Fruit fly (Drosophila melanogaster) whole organism, embryonic: ENCODE measurements around the gene Dic61B.
A peak's percentile ranks its signal among the peaks of the same experiment; 100 is the strongest.

Experiments used
- Adf1 ChIP-seq: fragments of 200-800 bp; sonication (Bioruptor generic); IDR thresholded peaks from 2 replicates; pipeline ENCODE4 v1.3.6; 2022; ENCODE audit warnings: missing biosample characterization, missing genetic modification characterization
- C15 ChIP-seq: fragments of 200-800 bp; sonication (Bioruptor generic); IDR thresholded peaks from 3 replicates; pipeline ENCODE4 v1.3.6; 2022; ENCODE audit warnings: missing biosample characterization, missing genetic modification characterization
- CG10267 ChIP-seq: fragments of 200-800 bp; sonication (Bioruptor generic); optimal IDR thresholded peaks from 2 replicates; lab custom pipeline; 2018; ENCODE audit warnings: missing biosample characterization, mild to moderate bottlenecking, missing genetic modification characterization, moderate library complexity
- CG11695 ChIP-seq: fragments of 200-800 bp; sonication (Bioruptor generic); IDR thresholded peaks from 3 replicates; pipeline ENCODE4 v1.3.6; 2022; ENCODE audit warnings: missing biosample characterization, missing genetic modification characterization
- CG15269 ChIP-seq: fragments of 200-800 bp; sonication (Bioruptor generic); optimal IDR thresholded peaks from 2 replicates; lab custom pipeline; 2018; ENCODE audit warnings: missing biosample characterization, mild to moderate bottlenecking, missing genetic modification characterization, moderate library complexity
- CG16815 ChIP-seq: fragments of 200-800 bp; sonication (Bioruptor generic); optimal IDR thresholded peaks from 3 replicates; lab custom pipeline; 2017; ENCODE audit warnings: missing biosample characterization, mild to moderate bottlenecking, missing genetic modification characterization
- CG18262 ChIP-seq: fragments of 200-800 bp; optimal IDR thresholded peaks from 3 replicates; lab custom pipeline; 2019; ENCODE audit warnings: missing biosample characterization, mild to moderate bottlenecking, missing genetic modification characterization, moderate library complexity
- CG2875 ChIP-seq: fragments of 200-800 bp; sonication (Bioruptor generic); optimal IDR thresholded peaks from 2 replicates; lab custom pipeline; 2017; ENCODE audit warnings: missing biosample characterization, mild to moderate bottlenecking, missing genetic modification characterization, missing genetic modification reagents
- CG3065 ChIP-seq: fragments of 200-800 bp; sonication (Bioruptor generic); optimal IDR thresholded peaks from 2 replicates; lab custom pipeline; 2016; ENCODE audit warnings: missing biosample characterization, missing genetic modification characterization
- CG33213 ChIP-seq: fragments of 200-800 bp; sonication (Bioruptor generic); optimal IDR thresholded peaks from 3 replicates; lab custom pipeline; 2016; ENCODE audit warnings: missing biosample characterization, missing genetic modification characterization
- CG4282 ChIP-seq: fragments of 200-800 bp; sonication (Bioruptor generic); optimal IDR thresholded peaks from 2 replicates; lab custom pipeline; 2016; ENCODE audit warnings: missing biosample characterization, missing genetic modification characterization
- CG4404 ChIP-seq: fragments of 200-800 bp; sonication (Bioruptor generic); IDR thresholded peaks from 2 replicates; pipeline ENCODE4 v1.3.6; 2022; ENCODE audit warnings: missing biosample characterization, missing genetic modification characterization
- CG4820 ChIP-seq: fragments of 200-800 bp; sonication (Bioruptor generic); optimal IDR thresholded peaks from 3 replicates; lab custom pipeline; 2016; ENCODE audit warnings: missing biosample characterization, missing genetic modification characterization
- CG5180 ChIP-seq: fragments of 200-800 bp; sonication (Bioruptor generic); optimal IDR thresholded peaks from 3 replicates; lab custom pipeline; 2017; ENCODE audit warnings: missing biosample characterization, missing genetic modification characterization, mild to moderate bottlenecking, moderate library complexity, missing genetic modification reagents
- CG5953 ChIP-seq: fragments of 200-800 bp; sonication (Bioruptor generic); IDR thresholded peaks from 2 replicates; pipeline ENCODE4 v1.3.6; 2022; ENCODE audit warnings: missing biosample characterization, missing genetic modification characterization
- CG7271 ChIP-seq: fragments of 200-800 bp; sonication (Bioruptor generic); optimal IDR thresholded peaks from 2 replicates; lab custom pipeline; 2018; ENCODE audit warnings: missing biosample characterization, mild to moderate bottlenecking, missing genetic modification characterization, moderate library complexity
- CG8765 ChIP-seq: fragments of 200-800 bp; sonication (Bioruptor generic); IDR thresholded peaks from 2 replicates; pipeline ENCODE4 v1.3.6; 2022; ENCODE audit warnings: missing biosample characterization, missing genetic modification characterization
- CG8924 ChIP-seq: fragments of 200-800 bp; optimal IDR thresholded peaks from 3 replicates; lab custom pipeline; 2019; ENCODE audit warnings: missing biosample characterization, mild to moderate bottlenecking, missing genetic modification characterization, moderate library complexity
- ERR ChIP-seq: fragments of 200-800 bp; sonication (Bioruptor generic); optimal IDR thresholded peaks from 2 replicates; lab custom pipeline; 2016; ENCODE audit warnings: missing biosample characterization, missing genetic modification characterization
- HmgZ ChIP-seq: fragments of 200-800 bp; sonication (Bioruptor generic); optimal IDR thresholded peaks from 2 replicates; lab custom pipeline; 2018; ENCODE audit warnings: missing biosample characterization, mild to moderate bottlenecking, missing genetic modification characterization
- Hr51 ChIP-seq, 2 experiments: fragments of 200-800 bp; sonication (Bioruptor generic); optimal IDR thresholded peaks; 2 replicates in 1 of 2; 3 replicates in 1 of 2; lab custom pipeline; 2016 to 2018; ENCODE audit warnings: missing biosample characterization in 2 of 2, missing genetic modification characterization in 2 of 2, mild to moderate bottlenecking in 1 of 2, moderate library complexity in 1 of 2
- Lhr ChIP-seq: fragments of 200-800 bp; sonication (Bioruptor generic); optimal IDR thresholded peaks from 3 replicates; lab custom pipeline; 2017; ENCODE audit warnings: mild to moderate bottlenecking, missing biosample characterization, missing genetic modification reagents, missing genetic modification characterization
- NFAT ChIP-seq: fragments of 200-800 bp; sonication (Bioruptor generic); IDR thresholded peaks from 2 replicates; pipeline ENCODE4 v1.3.6; 2022; ENCODE audit warnings: missing biosample characterization, missing genetic modification characterization
- Opbp ChIP-seq: fragments of 200-800 bp; sonication (Bioruptor generic); IDR thresholded peaks from 3 replicates; pipeline ENCODE4 v1.3.6; 2022; ENCODE audit warnings: missing biosample characterization, missing genetic modification characterization; ENCODE audit not compliant: partially characterized antibody
- Ptx1 ChIP-seq: fragments of 200-800 bp; sonication (Bioruptor generic); IDR thresholded peaks from 2 replicates; pipeline ENCODE4 v1.3.6; 2022; ENCODE audit warnings: missing biosample characterization, missing genetic modification characterization
- Ravus ChIP-seq: fragments of 200-800 bp; sonication (Bioruptor generic); IDR thresholded peaks from 2 replicates; pipeline ENCODE4 v1.3.6; 2022; ENCODE audit warnings: missing biosample characterization, missing genetic modification characterization
- Sox100B ChIP-seq: fragments of 200-800 bp; sonication (Bioruptor generic); optimal IDR thresholded peaks from 3 replicates; lab custom pipeline; 2018; ENCODE audit warnings: missing biosample characterization, mild to moderate bottlenecking, missing genetic modification characterization
- ac ChIP-seq: fragments of 200-800 bp; sonication (Bioruptor generic); optimal IDR thresholded peaks from 3 replicates; lab custom pipeline; 2017; ENCODE audit warnings: missing biosample characterization, mild to moderate bottlenecking, missing genetic modification characterization
- amos ChIP-seq: fragments of 200-800 bp; sonication (Bioruptor generic); IDR thresholded peaks from 2 replicates; pipeline ENCODE4 v1.3.6; 2022; ENCODE audit warnings: missing biosample characterization, missing genetic modification characterization; ENCODE audit not compliant: partially characterized antibody
- bcd ChIP-seq: fragments of 200-800 bp; sonication (Bioruptor generic); optimal IDR thresholded peaks from 2 replicates; lab custom pipeline; 2017; ENCODE audit warnings: missing biosample characterization, mild to moderate bottlenecking, missing genetic modification characterization
- bigmax ChIP-seq: fragments of 200-800 bp; sonication (Bioruptor generic); optimal IDR thresholded peaks from 2 replicates; lab custom pipeline; 2018; ENCODE audit warnings: missing biosample characterization, mild to moderate bottlenecking, missing genetic modification characterization
- crp ChIP-seq, 2 experiments: fragments of 200-800 bp; sonication (Bioruptor generic); optimal IDR thresholded peaks; 2 replicates in 1 of 2; 3 replicates in 1 of 2; lab custom pipeline; 2017; ENCODE audit warnings: missing biosample characterization in 2 of 2, missing genetic modification characterization in 2 of 2, mild to moderate bottlenecking in 1 of 2, moderate library complexity in 1 of 2
- dm ChIP-seq: fragments of 200-800 bp; sonication (Bioruptor generic); optimal IDR thresholded peaks from 3 replicates; lab custom pipeline; 2016; ENCODE audit warnings: missing biosample characterization, missing genetic modification characterization
- dmrt99B ChIP-seq: fragments of 200-800 bp; sonication (Bioruptor generic); optimal IDR thresholded peaks from 2 replicates; lab custom pipeline; 2018; ENCODE audit warnings: missing biosample characterization, mild to moderate bottlenecking, missing genetic modification characterization, moderate library complexity
- en ChIP-seq: fragments of 200-800 bp; sonication (Bioruptor generic); optimal IDR thresholded peaks from 2 replicates; lab custom pipeline; 2016; ENCODE audit warnings: missing biosample characterization, missing genetic modification characterization
- ftz-f1 ChIP-seq: fragments of 200-800 bp; sonication (Bioruptor generic); optimal IDR thresholded peaks from 2 replicates; lab custom pipeline; 2016; ENCODE audit warnings: missing biosample characterization, missing genetic modification characterization
- h ChIP-seq: fragments of >200 bp; optimal IDR thresholded peaks from 2 replicates; lab custom pipeline; 2017
- kah ChIP-seq: fragments of 200-800 bp; sonication (Bioruptor generic); optimal IDR thresholded peaks from 2 replicates; lab custom pipeline; 2018; ENCODE audit warnings: missing biosample characterization, mild to moderate bottlenecking, missing genetic modification characterization
- nmo ChIP-seq: fragments of 200-800 bp; sonication (Bioruptor generic); optimal IDR thresholded peaks from 2 replicates; lab custom pipeline; 2018; ENCODE audit warnings: missing biosample characterization, mild to moderate bottlenecking, missing genetic modification characterization, moderate library complexity
- odd ChIP-seq: fragments of 200-800 bp; sonication (Bioruptor generic); optimal IDR thresholded peaks from 2 replicates; lab custom pipeline; 2017; ENCODE audit warnings: missing biosample characterization, mild to moderate bottlenecking, missing genetic modification characterization
- repo ChIP-seq: fragments of 200-800 bp; sonication (Bioruptor generic); optimal IDR thresholded peaks from 2 replicates; lab custom pipeline; 2016; ENCODE audit warnings: missing biosample characterization, missing genetic modification characterization
- sima ChIP-seq: fragments of 200-800 bp; sonication (Bioruptor generic); optimal IDR thresholded peaks from 2 replicates; lab custom pipeline; 2016; ENCODE audit warnings: missing biosample characterization, missing genetic modification characterization
- slbo ChIP-seq: fragments of 200-800 bp; sonication (Bioruptor generic); IDR thresholded peaks from 2 replicates; pipeline ENCODE4 v1.3.6; 2022; ENCODE audit warnings: missing biosample characterization, missing genetic modification characterization
- slou ChIP-seq: fragments of 200-800 bp; sonication (Bioruptor generic); optimal IDR thresholded peaks from 3 replicates; lab custom pipeline; 2016; ENCODE audit warnings: missing biosample characterization, missing genetic modification characterization
- sna ChIP-seq: fragments of 200-800 bp; sonication (Bioruptor generic); IDR thresholded peaks from 2 replicates; pipeline ENCODE4 v1.3.6; 2022; ENCODE audit warnings: missing biosample characterization, missing genetic modification characterization; ENCODE audit not compliant: partially characterized antibody
- ssp ChIP-seq: fragments of 200-800 bp; sonication (Bioruptor generic); IDR thresholded peaks from 2 replicates; pipeline ENCODE4 v1.3.6; 2022; ENCODE audit warnings: missing biosample characterization, missing genetic modification characterization
- tin ChIP-seq: fragments of 200-800 bp; sonication (Bioruptor generic); optimal IDR thresholded peaks from 3 replicates; lab custom pipeline; 2016; ENCODE audit warnings: missing biosample characterization, missing genetic modification characterization
- usp ChIP-seq: fragments of >200 bp; optimal IDR thresholded peaks from 2 replicates; lab custom pipeline; 2017; ENCODE audit warnings: missing biosample characterization, missing genetic modification characterization
- zen2 ChIP-seq: fragments of 200-800 bp; sonication (Bioruptor generic); IDR thresholded peaks from 3 replicates; pipeline ENCODE4 v1.3.6; 2022; ENCODE audit warnings: missing biosample characterization, missing genetic modification characterization; ENCODE audit not compliant: partially characterized antibody
- zfh2 ChIP-seq: fragments of 200-800 bp; sonication (Bioruptor generic); optimal IDR thresholded peaks from 2 replicates; lab custom pipeline; 2016; ENCODE audit warnings: missing biosample characterization, missing genetic modification characterization

Dic61B gene

DNA sequence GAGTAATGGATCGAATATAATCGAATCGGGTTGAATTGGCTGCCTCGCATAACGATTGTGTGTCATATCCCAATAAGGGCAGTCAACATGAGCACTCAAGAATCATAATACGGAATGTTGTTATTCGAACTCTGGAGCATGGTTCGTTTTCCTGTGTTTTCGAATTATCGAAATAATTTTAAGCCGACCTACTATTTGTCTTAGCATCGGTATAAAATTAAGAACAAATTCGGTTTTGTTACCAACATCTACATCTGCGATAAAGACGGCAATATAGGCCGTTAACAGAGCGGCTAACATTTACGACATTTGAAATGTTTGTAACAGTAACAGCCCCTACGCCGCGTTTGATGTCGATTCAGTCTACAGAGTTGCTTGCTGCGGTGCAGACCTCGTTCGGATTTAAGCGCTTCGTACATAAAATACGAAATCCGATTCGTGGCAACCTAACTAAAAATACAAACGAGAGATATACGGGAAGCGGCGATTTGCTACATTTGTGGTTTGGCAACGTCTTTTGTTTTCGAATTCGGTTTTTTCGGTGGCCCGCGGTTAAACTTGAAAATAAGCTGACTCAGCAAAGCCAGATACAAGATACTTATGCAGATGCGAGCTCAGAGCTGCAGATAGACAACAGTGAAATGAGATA, 8.2 kb upstream of the Dic61B start (continued):
- TF ChIP-seq kah (GFP tag; lab: Kevin White, UChicago) (no peak), Ravus (GFP tag; lab: Robert Waterston, UW) (no peak), sima (GFP tag; lab: Kevin White, UChicago) (no peak), CG5953 (GFP tag; lab: Robert Waterston, UW) (no peak), zen2 (GFP tag; lab: Robert Waterston, UW) (peak; percentile 27; the same call in 2 of the 3 replicates), NFAT (GFP tag; lab: Robert Waterston, UW) (peak; percentile 36; the same call in 1 of the 2 replicates), en (GFP tag; lab: Kevin White, UChicago) (no peak), usp (GFP tag; lab: Kevin White, UChicago) (no peak), Opbp (GFP tag; lab: Robert Waterston, UW) (0 out of 3 replicates have a peak, but pooled peaks have one; percentile 37), odd (no peak), CG5180 (GFP tag; lab: Kevin White, UChicago) (peak; percentile 84), Adf1 (GFP tag; lab: Robert Waterston, UW) (no peak; the same call in 1 of the 2 replicates), nmo (GFP tag; lab: Kevin White, UChicago) (no peak), ERR (GFP tag; lab: Kevin White, UChicago) (no peak), C15 (GFP tag; lab: Robert Waterston, UW) (no peak), bigmax (GFP tag; lab: Kevin White, UChicago) (peak; percentile 51), CG4282 (no peak), HmgZ (tag; lab: Kevin White, UChicago) (peak; percentile 52), slou (GFP tag; lab: Kevin White, UChicago) (no peak), CG4404 (no peak), CG3065 (GFP tag; lab: Kevin White, UChicago) (no peak), amos (GFP tag; lab: Robert Waterston, UW) (peak; percentile 43; the same call in 1 of the 2 replicates), CG10267 (no peak), zfh2 (GFP tag; lab: Kevin White, UChicago) (no peak), CG11695 (GFP tag; lab: Robert Waterston, UW) (no peak), Lhr (GFP tag; lab: Kevin White, UChicago) (no peak), crp (GFP tag; optimal IDR thresholded peaks at IDR 0.05; lab: Kevin White, UChicago) (no peak), CG8924 (peak; percentile 32), tin (GFP tag; lab: Kevin White, UChicago) (no peak), Hr51 (GFP tag; optimal IDR thresholded peaks at IDR 0.05; lab: Kevin White, UChicago) (no peak), dmrt99B (tag; lab: Kevin White, UChicago) (no peak), CG18262 (no peak), ftz-f1 (GFP tag; lab: Kevin White, UChicago) (no peak), CG33213 (GFP tag; lab: Kevin White, UChicago) (no peak), repo (no peak), CG4820 (GFP tag; lab: Kevin White, UChicago) (no peak), CG8765 (GFP tag; lab: Robert Waterston, UW) (no peak), CG7271 (tag; lab: Kevin White, UChicago) (no peak), ac (no peak), CG15269 (peak; percentile 26), CG16815 (GFP tag; lab: Kevin White, UChicago) (no peak), slbo (GFP tag; lab: Robert Waterston, UW) (peak; percentile 19; the same call in 1 of the 2 replicates), ssp (GFP tag; lab: Robert Waterston, UW) (no peak), sna (no peak), bcd (GFP tag; lab: Kevin White, UChicago) (no peak), Ptx1 (GFP tag; lab: Robert Waterston, UW) (no peak), CG2875 (GFP tag; lab: Kevin White, UChicago) (no peak), Sox100B (GFP tag; lab: Kevin White, UChicago) (no peak), dm (GFP tag; lab: Kevin White, UChicago) (no peak), h (lab: Kevin White, UChicago) (no peak)
